Worm (Caenorhabditis elegans) whole organism, late embryonic: ENCODE results near the gene C16C8.26.

Experiments used
- ama-1 ChIP-seq: fragments of 150-350 bp; optimal IDR thresholded peaks from 2 replicates; lab custom pipeline; 2014
- ceh-18 ChIP-seq: sonication (generic microtip); optimal IDR thresholded peaks from 2 replicates; lab custom pipeline; 2016; ENCODE audit warnings: missing genetic modification characterization, missing compliant biosample characterization
- dmd-4 ChIP-seq: sonication (generic microtip); optimal IDR thresholded peaks from 2 replicates; lab custom pipeline; 2016; ENCODE audit warnings: borderline replicate concordance, missing genetic modification characterization, missing compliant biosample characterization
- elt-4 ChIP-seq: sonication (generic microtip); optimal IDR thresholded peaks from 2 replicates; lab custom pipeline; 2016; ENCODE audit warnings: missing genetic modification characterization, missing compliant biosample characterization
- fkh-10 ChIP-seq: fragments of 150-350 bp; optimal IDR thresholded peaks from 2 replicates; lab custom pipeline; 2014; ENCODE audit warnings: missing biosample characterization, missing genetic modification reagents, missing genetic modification characterization
- hlh-6 ChIP-seq: sonication (generic microtip); optimal IDR thresholded peaks from 2 replicates; lab custom pipeline; 2016; ENCODE audit warnings: missing genotype, missing genetic modification characterization, missing compliant biosample characterization
- lin-11 ChIP-seq: fragments of 200-800 bp; sonication (Bioruptor generic); optimal IDR thresholded peaks from 2 replicates; lab custom pipeline; 2018; ENCODE audit warnings: mild to moderate bottlenecking, missing genetic modification characterization, missing compliant biosample characterization
- npax-4 ChIP-seq: sonication (generic microtip); optimal IDR thresholded peaks from 2 replicates; lab custom pipeline; 2016; ENCODE audit warnings: missing genetic modification characterization, missing compliant biosample characterization
- pqm-1 ChIP-seq: sonication (generic microtip); optimal IDR thresholded peaks from 2 replicates; lab custom pipeline; 2016; ENCODE audit warnings: missing genetic modification characterization, missing compliant biosample characterization
- rnt-1 ChIP-seq: sonication (generic microtip); optimal IDR thresholded peaks from 2 replicates; lab custom pipeline; 2016; ENCODE audit warnings: missing genetic modification characterization, missing compliant biosample characterization
- sox-2 ChIP-seq: fragments of 200-800 bp; sonication (Bioruptor generic); IDR thresholded peaks from 2 replicates; pipeline ENCODE4 v1.3.6; 2022; ENCODE audit warnings: missing genetic modification reagents, missing genetic modification characterization, missing compliant biosample characterization

ce11 chrII:3461586-3461985, 3.5 kb upstream of the C16C8.26 start, which contains the start of gene C16C8.8:
- TF ChIP-seq fkh-10 (GFP tag; lab: Kevin White, UChicago) (no peak), sox-2 (GFP tag; lab: Robert Waterston, UW) (no peak), lin-11 (no peak), elt-4 (tag; lab: Kevin White, UChicago) (no peak), ama-1 (lab: Kevin White, UChicago) (no peak), dmd-4 (tag; lab: Kevin White, UChicago) (no peak), npax-4 (tag; lab: Kevin White, UChicago) (no peak), rnt-1 (tag; lab: Kevin White, UChicago) (no peak), ceh-18 (tag; lab: Kevin White, UChicago) (no peak), pqm-1 (tag; lab: Kevin White, UChicago) (no peak), hlh-6 (tag; lab: Kevin White, UChicago) (no peak)
